Fruit fly (Drosophila melanogaster) whole organism, wandering third instar larva: ENCODE results near the gene yellow-e3.

ENCODE experiments used
- CG32264 ChIP-seq: fragments of 200-800 bp; sonication (Bioruptor generic); optimal IDR thresholded peaks from 2 replicates; lab custom pipeline; 2016; ENCODE audit warnings: missing biosample characterization, missing genetic modification characterization
- CG9705 ChIP-seq: fragments of 200-800 bp; sonication (Bioruptor generic); optimal IDR thresholded peaks from 2 replicates; lab custom pipeline; 2018; ENCODE audit warnings: missing biosample characterization, mild to moderate bottlenecking, missing genetic modification characterization
- CrebA ChIP-seq: fragments of 200-800 bp; sonication (Bioruptor generic); optimal IDR thresholded peaks from 2 replicates; lab custom pipeline; 2016; ENCODE audit warnings: missing biosample characterization, mild to moderate bottlenecking, missing genetic modification characterization, borderline replicate concordance
- GATAd ChIP-seq: sonication (Bioruptor generic); optimal IDR thresholded peaks from 2 replicates; lab custom pipeline; 2016; ENCODE audit warnings: missing biosample characterization, missing genetic modification characterization
- HLH106 ChIP-seq: fragments of 200-800 bp; optimal IDR thresholded peaks from 3 replicates; lab custom pipeline; 2019; ENCODE audit warnings: missing biosample characterization, mild to moderate bottlenecking, missing genetic modification characterization, moderate library complexity
- Hnf4 ChIP-seq: fragments of 200-800 bp; sonication (Bioruptor generic); optimal IDR thresholded peaks from 2 replicates; lab custom pipeline; 2016; ENCODE audit warnings: missing biosample characterization, mild to moderate bottlenecking, missing genetic modification characterization
- Hr83 ChIP-seq: fragments of 200-300 bp; sonication (Bioruptor generic); optimal IDR thresholded peaks from 2 replicates; lab custom pipeline; 2016; ENCODE audit warnings: missing biosample characterization, mild to moderate bottlenecking, missing genetic modification characterization, moderate library complexity; ENCODE audit not compliant: poor library complexity, severe bottlenecking
- Jra ChIP-seq: sonication (Bioruptor generic); optimal IDR thresholded peaks from 2 replicates; lab custom pipeline; 2016; ENCODE audit warnings: missing biosample characterization, missing genetic modification characterization
- Mio ChIP-seq: sonication (Bioruptor generic); optimal IDR thresholded peaks from 2 replicates; lab custom pipeline; 2016; ENCODE audit warnings: missing biosample characterization, missing genetic modification characterization
- Myc ChIP-seq: fragments of >200 bp; optimal IDR thresholded peaks from 2 replicates; lab custom pipeline; 2017
- N ChIP-seq: fragments of >200 bp; optimal IDR thresholded peaks from 2 replicates; lab custom pipeline; 2018; ENCODE audit warnings: missing biosample characterization, missing external identifiers, missing genetic modification characterization
- OdsH ChIP-seq: fragments of 200-800 bp; sonication (Bioruptor generic); optimal IDR thresholded peaks from 2 replicates; lab custom pipeline; 2016; ENCODE audit warnings: missing biosample characterization, mild to moderate bottlenecking, missing genetic modification characterization
- Sp1 ChIP-seq: fragments of 200-800 bp; sonication (Bioruptor generic); optimal IDR thresholded peaks from 3 replicates; lab custom pipeline; 2019; ENCODE audit warnings: missing biosample characterization, mild to moderate bottlenecking, missing genetic modification characterization, moderate library complexity
- br ChIP-seq: fragments of 200-800 bp; sonication (Bioruptor generic); optimal IDR thresholded peaks from 2 replicates; lab custom pipeline; 2016; ENCODE audit warnings: missing biosample characterization, missing genetic modification characterization
- brk ChIP-seq: fragments of 200-800 bp; sonication (Bioruptor generic); optimal IDR thresholded peaks from 2 replicates; lab custom pipeline; 2016; ENCODE audit warnings: missing biosample characterization, mild to moderate bottlenecking, missing genetic modification characterization
- dmrt93B ChIP-seq: fragments of 200-800 bp; sonication (Bioruptor generic); optimal IDR thresholded peaks from 2 replicates; lab custom pipeline; 2018; ENCODE audit warnings: missing biosample characterization, mild to moderate bottlenecking, missing genetic modification characterization
- dsf ChIP-seq: sonication (Bioruptor generic); optimal IDR thresholded peaks from 2 replicates; lab custom pipeline; 2016; ENCODE audit warnings: missing biosample characterization, missing genetic modification characterization, borderline replicate concordance
- ey ChIP-seq: fragments of 200-800 bp; sonication (Bioruptor generic); optimal IDR thresholded peaks from 2 replicates; lab custom pipeline; 2016; ENCODE audit warnings: missing biosample characterization, missing genetic modification characterization
- foxo ChIP-seq, 2 experiments: fragments of 200-800 bp; sonication (Bioruptor generic); optimal IDR thresholded peaks; 2 replicates in 1 of 2; 3 replicates in 1 of 2; lab custom pipeline; 2016 to 2017; ENCODE audit warnings: missing biosample characterization in 2 of 2, missing genetic modification characterization in 2 of 2
- fru ChIP-seq: fragments of 200-800 bp; sonication (Bioruptor generic); optimal IDR thresholded peaks from 3 replicates; lab custom pipeline; 2016; ENCODE audit warnings: missing biosample characterization, mild to moderate bottlenecking, missing genetic modification characterization
- h ChIP-seq: fragments of 200-800 bp; sonication (Bioruptor generic); optimal IDR thresholded peaks from 3 replicates; lab custom pipeline; 2016; ENCODE audit warnings: missing biosample characterization, mild to moderate bottlenecking, missing genetic modification characterization
- jim ChIP-seq: fragments of 175-275, 200-325 bp; sonication (Bioruptor generic); optimal IDR thresholded peaks from 2 replicates; lab custom pipeline; 2016; ENCODE audit warnings: missing biosample characterization, mild to moderate bottlenecking, missing genetic modification characterization
- pan ChIP-seq: fragments of >200 bp; optimal IDR thresholded peaks from 2 replicates; lab custom pipeline; 2017
- psq ChIP-seq: fragments of 200-800 bp; sonication (Bioruptor generic); optimal IDR thresholded peaks from 3 replicates; lab custom pipeline; 2017; ENCODE audit warnings: missing biosample characterization, mild to moderate bottlenecking, missing genetic modification characterization, moderate library complexity
- rgr ChIP-seq: fragments of 200-800 bp; sonication (Bioruptor generic); optimal IDR thresholded peaks from 3 replicates; lab custom pipeline; 2016; ENCODE audit warnings: missing biosample characterization, mild to moderate bottlenecking, missing genetic modification characterization
- sage ChIP-seq: fragments of 200-800 bp; sonication (Bioruptor generic); optimal IDR thresholded peaks from 2 replicates; lab custom pipeline; 2016; ENCODE audit warnings: missing biosample characterization, mild to moderate bottlenecking, missing genetic modification characterization
- sv ChIP-seq: fragments of 200-800 bp; sonication (Bioruptor generic); optimal IDR thresholded peaks from 3 replicates; lab custom pipeline; 2016; ENCODE audit warnings: missing biosample characterization, missing genetic modification characterization
- tai ChIP-seq: sonication (Bioruptor generic); optimal IDR thresholded peaks from 2 replicates; lab custom pipeline; 2016; ENCODE audit warnings: missing biosample characterization, missing genetic modification characterization
- usp ChIP-seq: fragments of >200 bp; optimal IDR thresholded peaks from 2 replicates; lab custom pipeline; 2017; ENCODE audit warnings: missing biosample characterization, missing genetic modification characterization
- woc ChIP-seq: sonication (Bioruptor generic); optimal IDR thresholded peaks from 2 replicates; lab custom pipeline; 2016; ENCODE audit warnings: missing biosample characterization, mild to moderate bottlenecking, missing genetic modification characterization

yellow-e3 gene

dm6 chr3R:13428341-13429040 lies 23.8 kb upstream of the yellow-e3 start:
- peak; percentile 38 for TF ChIP-seq dmrt93B (GFP tag; lab: Kevin White, UChicago)
- TF ChIP-seq HLH106 = peak; percentile 45
- TF ChIP-seq foxo (GFP tag; optimal IDR thresholded peaks at IDR 0.05; lab: Kevin White, UChicago) = peak in 1 of 2 experiments; percentile 70
- TF ChIP-seq OdsH (GFP tag; lab: Kevin White, UChicago) = peak; percentile 67
- TF ChIP-seq fru = peak; percentile 67
- TF ChIP-seq brk (GFP tag; lab: Kevin White, UChicago) = no peak
- no peak for TF ChIP-seq jim (GFP tag; lab: Kevin White, UChicago)
- peak; percentile 73 for TF ChIP-seq rgr
- TF ChIP-seq Sp1 (GFP tag; lab: Kevin White, UChicago) = peak; percentile 15
- peak; percentile 62 for TF ChIP-seq br (GFP tag; lab: Kevin White, UChicago)
- peak; percentile 50 for TF ChIP-seq Hnf4
- TF ChIP-seq ey = peak; percentile 80
- TF ChIP-seq Hr83 (GFP tag; lab: Kevin White, UChicago) = no peak
- peak; percentile 76 for TF ChIP-seq h (GFP tag; lab: Kevin White, UChicago)
- TF ChIP-seq woc (GFP tag; lab: Kevin White, UChicago) = peak; percentile 20
- peak; percentile 41 for TF ChIP-seq sv
- peak; percentile 50 for TF ChIP-seq psq (GFP tag; lab: Kevin White, UChicago)
- TF ChIP-seq dsf = no peak

- TF ChIP-seq dmrt93B (GFP tag; lab: Kevin White, UChicago) = peak; percentile 17
- TF ChIP-seq CG9705 = no peak
- peak; percentile 0 for TF ChIP-seq HLH106
- TF ChIP-seq dsf = no peak
- TF ChIP-seq psq (GFP tag; lab: Kevin White, UChicago) = no peak
- TF ChIP-seq Jra (GFP tag; lab: Kevin White, UChicago) = no peak
- no peak for TF ChIP-seq tai (GFP tag; lab: Kevin White, UChicago)
- TF ChIP-seq CrebA (GFP tag; lab: Kevin White, UChicago) = no peak
- no peak for TF ChIP-seq Myc (lab: Kevin White, UChicago)
These were observed 20.9 kb upstream of the yellow-e3 start, which contains the start of gene Act87E for dm6 chr3R:13425470-13426033. Act87E (plus strand) TSS chr3R:13425983.

- no peak for TF ChIP-seq tai (GFP tag; lab: Kevin White, UChicago)
- TF ChIP-seq, all 38 proteins: peak for 0
These were observed 17.5 kb upstream of the yellow-e3 start for dm6 chr3R:13422178-13422577.

dm6 chr3R:13419979-13420378 lies 15.3 kb upstream of the yellow-e3 start, which contains the start of gene Ir87a:
Ir87a (plus strand) TSS chr3R:13420279.
- no peak for TF ChIP-seq rgr
- TF ChIP-seq Mio (GFP tag; lab: Kevin White, UChicago) = no peak
- no peak for TF ChIP-seq HLH106
- no peak for TF ChIP-seq CrebA (GFP tag; lab: Kevin White, UChicago)
- no peak for TF ChIP-seq brk (GFP tag; lab: Kevin White, UChicago)
- TF ChIP-seq Hr83 (GFP tag; lab: Kevin White, UChicago) = no peak
- no peak for TF ChIP-seq dmrt93B (GFP tag; lab: Kevin White, UChicago)
- TF ChIP-seq CG32264 (GFP tag; lab: Kevin White, UChicago) = no peak
- no peak for TF ChIP-seq Jra (GFP tag; lab: Kevin White, UChicago)
- TF ChIP-seq tai (GFP tag; lab: Kevin White, UChicago) = no peak
- TF ChIP-seq usp = no peak
- no peak for TF ChIP-seq pan (lab: Kevin White, UChicago)
- TF ChIP-seq sv = no peak
- TF ChIP-seq sage (GFP tag; lab: Kevin White, UChicago) = no peak
- TF ChIP-seq jim (GFP tag; lab: Kevin White, UChicago) = no peak
- TF ChIP-seq, all 38 proteins: peak for 0

- no peak for TF ChIP-seq jim (GFP tag; lab: Kevin White, UChicago)
- no peak for TF ChIP-seq GATAd (GFP tag; lab: Kevin White, UChicago)
- TF ChIP-seq N = no peak
- no peak for TF ChIP-seq Myc (lab: Kevin White, UChicago)
- no peak for TF ChIP-seq Jra (GFP tag; lab: Kevin White, UChicago)
- no peak for TF ChIP-seq dsf
- no peak for TF ChIP-seq sv
- TF ChIP-seq h (GFP tag; lab: Kevin White, UChicago) = no peak
- TF ChIP-seq sage (GFP tag; lab: Kevin White, UChicago) = no peak
- no peak for TF ChIP-seq CrebA (GFP tag; lab: Kevin White, UChicago)
- TF ChIP-seq pan (lab: Kevin White, UChicago) = no peak
These were observed 12.5 kb upstream of the yellow-e3 start for dm6 chr3R:13417067-13417595.
